Worm (Caenorhabditis elegans) whole organism, L4 larva: Measurements from ENCODE around the gene C35D6.13.

Experiments used
- F44E2.7 ChIP-seq: fragments of 200-800 bp; sonication (Bioruptor generic); IDR thresholded peaks from 2 replicates; pipeline ENCODE4 v2.1.2; 2022; ENCODE audit warnings: missing genetic modification characterization, missing compliant biosample characterization
- Y5F2A.4 ChIP-seq: fragments of 200-800 bp; sonication (Bioruptor generic); optimal IDR thresholded peaks from 2 replicates; lab custom pipeline; 2018; ENCODE audit warnings: mild to moderate bottlenecking, missing genetic modification characterization, missing compliant biosample characterization
- aha-1 ChIP-seq: fragments of 150-350 bp; peaks from one replicate; lab custom pipeline; 2014; ENCODE audit warnings: missing biosample characterization, missing genetic modification characterization
- ceh-32 ChIP-seq: sonication (generic microtip); optimal IDR thresholded peaks from 2 replicates; lab custom pipeline; 2016; ENCODE audit warnings: mild to moderate bottlenecking, missing genetic modification characterization, missing compliant biosample characterization; ENCODE audit not compliant: poor library complexity
- ceh-44 ChIP-seq: fragments of 200-800 bp; sonication (Bioruptor generic); IDR thresholded peaks from 2 replicates; pipeline ENCODE4 v1.3.6; 2022; ENCODE audit warnings: missing genetic modification reagents, missing genetic modification characterization, missing compliant biosample characterization
- daf-16 ChIP-seq, 3 experiments: sonication (generic microtip); optimal IDR thresholded peaks; 2 replicates each; lab custom pipeline; 2016 to 2017; ENCODE audit warnings: missing genetic modification characterization in 3 of 3, missing genetic modification reagents in 3 of 3, mild to moderate bottlenecking in 2 of 3, missing compliant biosample characterization in 2 of 3, missing biosample characterization in 1 of 3, moderate library complexity in 1 of 3
- dmd-8 ChIP-seq: fragments of 200-800 bp; sonication (Bioruptor generic); IDR thresholded peaks from 2 replicates; pipeline ENCODE4 v1.3.6; 2022; ENCODE audit warnings: missing genetic modification characterization, missing compliant biosample characterization
- fos-1 ChIP-seq: fragments of 150-350 bp; optimal IDR thresholded peaks from 2 replicates; lab custom pipeline; 2014; ENCODE audit warnings: missing biosample characterization, missing genetic modification characterization
- hif-1 ChIP-seq, 2 experiments: sonication (generic microtip); optimal IDR thresholded peaks; 2 replicates each; lab custom pipeline; 2016 to 2017; ENCODE audit warnings: missing compliant biosample characterization in 2 of 2, missing genetic modification characterization in 2 of 2, missing genetic modification reagents in 2 of 2, missing genotype in 2 of 2, mild to moderate bottlenecking in 1 of 2
- hmg-1.1 ChIP-seq: fragments of 200-800 bp; sonication (Bioruptor generic); IDR thresholded peaks from 2 replicates; pipeline ENCODE4 v1.3.6; 2022; ENCODE audit warnings: missing genetic modification reagents, missing genetic modification characterization, missing compliant biosample characterization
- lin-1 ChIP-seq: fragments of 200-800 bp; sonication (Bioruptor generic); IDR thresholded peaks from 2 replicates; pipeline ENCODE4 v1.3.6; 2022; ENCODE audit warnings: missing genetic modification reagents, missing genetic modification characterization, missing compliant biosample characterization
- lin-29 ChIP-seq: fragments of 200-800 bp; sonication (Bioruptor generic); IDR thresholded peaks from 2 replicates; pipeline ENCODE4 v1.3.6; 2022; ENCODE audit warnings: missing genetic modification reagents, missing genetic modification characterization, missing compliant biosample characterization
- lir-3 ChIP-seq: sonication (generic microtip); optimal IDR thresholded peaks from 2 replicates; lab custom pipeline; 2016; ENCODE audit warnings: mild to moderate bottlenecking, missing genetic modification characterization, missing compliant biosample characterization
- madf-5 ChIP-seq, 2 experiments: fragments of 200-800 bp; sonication (Bioruptor generic); IDR thresholded peaks; 2 replicates each; pipeline ENCODE4 v1.3.6; 2022; ENCODE audit warnings: missing compliant biosample characterization in 2 of 2, missing genetic modification characterization in 2 of 2
- mdl-1 ChIP-seq, 2 experiments: fragments of 150-350 bp in 1 of 2; sonication (generic microtip) in 1 of 2; optimal IDR thresholded peaks; 2 replicates each; lab custom pipeline; 2014 to 2017; ENCODE audit warnings: missing biosample characterization in 2 of 2, missing genetic modification characterization in 2 of 2
- mep-1 ChIP-seq: fragments of 150-350 bp; sonication (generic microtip); optimal IDR thresholded peaks from 3 replicates; lab custom pipeline; 2014; ENCODE audit warnings: missing biosample characterization, missing genetic modification characterization
- mxl-2 ChIP-seq: fragments of 200-800 bp; sonication (Bioruptor generic); conservative IDR thresholded peaks from 2 replicates; pipeline ENCODE4 v1.3.6; 2022; ENCODE audit warnings: missing genetic modification reagents, missing genetic modification characterization, missing compliant biosample characterization
- nhr-10 ChIP-seq: fragments of 150-350 bp; optimal IDR thresholded peaks from 2 replicates; lab custom pipeline; 2014; ENCODE audit warnings: missing biosample characterization, missing genetic modification characterization
- nhr-237 ChIP-seq: sonication (generic microtip); optimal IDR thresholded peaks from 2 replicates; lab custom pipeline; 2017; ENCODE audit warnings: missing biosample characterization, missing genetic modification characterization
- nhr-42 ChIP-seq: fragments of 200-800 bp; sonication (Bioruptor generic); IDR thresholded peaks from 2 replicates; pipeline ENCODE4 v1.3.6; 2022; ENCODE audit warnings: missing genetic modification characterization, missing compliant biosample characterization
- pqm-1 ChIP-seq: sonication (generic microtip); optimal IDR thresholded peaks from 2 replicates; lab custom pipeline; 2017; ENCODE audit warnings: missing biosample characterization, missing genetic modification characterization
- sdz-12 ChIP-seq: fragments of 200-800 bp; sonication (Bioruptor generic); optimal IDR thresholded peaks from 2 replicates; lab custom pipeline; 2018; ENCODE audit warnings: mild to moderate bottlenecking, missing genetic modification characterization, missing compliant biosample characterization
- set-16 ChIP-seq: fragments of 200-800 bp; sonication (Bioruptor generic); IDR thresholded peaks from 2 replicates; pipeline ENCODE4 v1.3.6; 2022; ENCODE audit warnings: missing genetic modification reagents, missing genetic modification characterization, missing compliant biosample characterization
- snpc-1.2 ChIP-seq: fragments of 200-800 bp; sonication (Bioruptor generic); IDR thresholded peaks from 2 replicates; pipeline ENCODE4 v1.3.6; 2022; ENCODE audit warnings: missing genetic modification reagents, missing genetic modification characterization, missing compliant biosample characterization
- tra-1 ChIP-seq: fragments of 200-800 bp; sonication (Bioruptor generic); IDR thresholded peaks from 2 replicates; pipeline ENCODE4 v1.3.6; 2022; ENCODE audit warnings: missing genetic modification reagents, missing genetic modification characterization, missing compliant biosample characterization
- unc-39 ChIP-seq: sonication (generic microtip); optimal IDR thresholded peaks from 2 replicates; lab custom pipeline; 2017; ENCODE audit warnings: missing biosample characterization, missing genetic modification characterization
- unc-62 ChIP-seq, 3 experiments: fragments of 150-350 bp in 1 of 3; sonication (generic microtip); optimal IDR thresholded peaks in 2 of 3; peaks in 1 of 3; 1 replicate in 1 of 3; 2 replicates in 2 of 3; lab custom pipeline; 2014 to 2017; ENCODE audit warnings: missing biosample characterization in 3 of 3, missing genetic modification characterization in 3 of 3, missing genetic modification reagents in 3 of 3, missing genotype in 1 of 3
- vab-7 ChIP-seq: fragments of 200-800 bp; sonication (Bioruptor generic); IDR thresholded peaks from 2 replicates; pipeline ENCODE4 v1.3.6; 2022; ENCODE audit warnings: missing genetic modification reagents, missing genetic modification characterization, missing compliant biosample characterization
- zfp-2 ChIP-seq: sonication (generic microtip); optimal IDR thresholded peaks from 2 replicates; lab custom pipeline; 2016; ENCODE audit warnings: mild to moderate bottlenecking, missing genetic modification characterization, missing compliant biosample characterization

Gene C35D6.13

ce11 chrIV:16328519-16328918, 8.3 kb upstream of the C35D6.13 start, which contains the start of gene K03D3.2:
Gene K03D3.2, minus strand, starts transcription at chrIV:16328619.
- TF ChIP-seq unc-39 (tag; lab: Kevin White, UChicago) (no peak), lin-1 (no peak), fos-1 (tag; lab: Kevin White, UChicago) (no peak), F44E2.7 (GFP tag; lab: Robert Waterston, UW) (no peak), mxl-2 (GFP tag; lab: Robert Waterston, UW) (no peak), mdl-1 (tag; optimal IDR thresholded peaks at IDR 0.05; lab: Kevin White, UChicago) (no peak), lin-29 (GFP tag; lab: Robert Waterston, UW) (no peak), sdz-12 (no peak), lir-3 (tag; lab: Kevin White, UChicago) (no peak)

ce11 chrIV:16329159-16329558, 7.7 kb upstream of the C35D6.13 start, which contains the start of gene srz-74:
Gene srz-74, plus strand, starts transcription at chrIV:16329459.
- TF ChIP-seq unc-62 (GFP tag; optimal IDR thresholded peaks at IDR 0.05 in 1 of 2; lab: Kevin White, UChicago): peak in 1 of 2 experiments; percentile 16
- TF ChIP-seq unc-62 (tag; optimal IDR thresholded peaks at IDR 0.05; lab: Kevin White, UChicago): no peak
- no peak for TF ChIP-seq daf-16 (GFP tag; optimal IDR thresholded peaks at IDR 0.05; lab: Kevin White, UChicago)
- TF ChIP-seq daf-16 (tag; optimal IDR thresholded peaks at IDR 0.05; lab: Kevin White, UChicago): no peak

ce11 chrIV:16330508-16330907, 6.3 kb upstream of the C35D6.13 start:
- TF ChIP-seq aha-1 (tag; lab: Kevin White, UChicago): peak; percentile 89
- no peak for TF ChIP-seq nhr-237 (tag; lab: Kevin White, UChicago)
- TF ChIP-seq vab-7 (GFP tag; lab: Robert Waterston, UW): no peak
- peak; percentile 84 for TF ChIP-seq set-16
- no peak for TF ChIP-seq unc-62 (GFP tag; optimal IDR thresholded peaks at IDR 0.05 in 1 of 2; lab: Kevin White, UChicago)
- no peak for TF ChIP-seq unc-62 (tag; optimal IDR thresholded peaks at IDR 0.05; lab: Kevin White, UChicago)
- no peak for TF ChIP-seq pqm-1
- no peak for TF ChIP-seq hif-1 (tag; optimal IDR thresholded peaks at IDR 0.05; lab: Kevin White, UChicago)

- TF ChIP-seq zfp-2 (tag; lab: Kevin White, UChicago) (no peak), lin-1 (no peak)
Measured at ce11 chrIV:16332585-16332984, 4.2 kb upstream of the C35D6.13 start, which contains the start of gene srz-71. Gene srz-71, plus strand, starts transcription at chrIV:16332885.

- 0 out of 2 replicates have a peak, but pooled peaks have one; percentile 58 for TF ChIP-seq dmd-8 (GFP tag; lab: Robert Waterston, UW)
- no peak for TF ChIP-seq madf-5 (GFP tag; IDR thresholded peaks at IDR 0.05; lab: Robert Waterston, UW)
- TF ChIP-seq tra-1 (GFP tag; lab: Robert Waterston, UW): 0 out of 2 replicates have a peak, but pooled peaks have one; percentile 30
Measured at ce11 chrIV:16333121-16333520, 3.7 kb upstream of the C35D6.13 start.

- TF ChIP-seq nhr-10 (tag; lab: Kevin White, UChicago) (no peak), mep-1 (tag; lab: Kevin White, UChicago) (no peak)
- TF ChIP-seq, all 104 proteins: peak for 0
Measured at ce11 chrIV:16335037-16335436, 1.8 kb upstream of the C35D6.13 start, which contains the start of gene srz-38. Gene srz-38, plus strand, starts transcription at chrIV:16335337.

- no peak for TF ChIP-seq hmg-1.1 (GFP tag; lab: Robert Waterston, UW)
- TF ChIP-seq aha-1 (tag; lab: Kevin White, UChicago): peak; percentile 31
- no peak for TF ChIP-seq ceh-44 (GFP tag; lab: Robert Waterston, UW)
- no peak for TF ChIP-seq Y5F2A.4 (GFP tag; lab: Kevin White, UChicago)
- TF ChIP-seq nhr-42 (GFP tag; lab: Robert Waterston, UW): no peak
- TF ChIP-seq snpc-1.2 (GFP tag; lab: Robert Waterston, UW): no peak
- no peak for TF ChIP-seq vab-7 (GFP tag; lab: Robert Waterston, UW)
- TF ChIP-seq ceh-32: no peak
Measured at ce11 chrIV:16346514-16346913, 9.7 kb downstream of the C35D6.13 start, which contains the start of gene C35D6.3. Gene C35D6.3, plus strand, starts transcription at chrIV:16346814.
